Worm (Caenorhabditis elegans): ENCODE results near the gene C13A2.7.

The C13A2.7 gene

ce11 chrV:7230847-7231246 is 35.3 kb upstream of the C13A2.7 start, which contains the start of the genes gei-6 and krr-1 (continued):
- TF ChIP-seq C04F5.9 (tag; optimal IDR thresholded peaks at IDR 0.05) (no peak), lir-3 (tag; optimal IDR thresholded peaks at IDR 0.05; ENCODE audit: poor library complexity) (peak; percentile 14), nhr-85 (tag) (no peak), hlh-17 (GFP tag; optimal IDR thresholded peaks at IDR 0.05; ENCODE audit: borderline replicate concordance) (no peak), nhr-47 (tag; optimal IDR thresholded peaks at IDR 0.05) (peak; percentile 53), lsy-2 (tag; optimal IDR thresholded peaks at IDR 0.05) (peak; percentile 32 to 37), F16B12.6 (tag; optimal IDR thresholded peaks at IDR 0.05) (no peak), hpl-2 (GFP tag; optimal IDR thresholded peaks at IDR 0.05) (no peak), unc-130 (tag; optimal IDR thresholded peaks at IDR 0.05) (peak; percentile 77), xbp-1 (tag; optimal IDR thresholded peaks at IDR 0.05) (peak; percentile 43), mdl-1 (tag; optimal IDR thresholded peaks at IDR 0.05) (peak in 1 of 2 experiments; percentile 18), unc-86 (tag; optimal IDR thresholded peaks at IDR 0.05) (peak; percentile 7), lin-39 (tag; optimal IDR thresholded peaks at IDR 0.05) (peak; percentile 18), C34B4.2 (tag; optimal IDR thresholded peaks at IDR 0.05) (no peak)

ce11 chrV:7231524-7231923 is 34.6 kb upstream of the C13A2.7 start:
- TF ChIP-seq vab-15 (tag; optimal IDR thresholded peaks at IDR 0.05) (no peak), hlh-17 (GFP tag; optimal IDR thresholded peaks at IDR 0.05; ENCODE audit: borderline replicate concordance) (no peak), mdl-1 (tag; optimal IDR thresholded peaks at IDR 0.05) (no peak), C04F5.9 (tag; optimal IDR thresholded peaks at IDR 0.05) (no peak), ets-5 (GFP tag; IDR thresholded peaks at IDR 0.05) (no peak), unc-130 (tag; optimal IDR thresholded peaks at IDR 0.05) (no peak), mep-1 (tag; optimal IDR thresholded peaks at IDR 0.05) (no peak), tbx-2 (tag; optimal IDR thresholded peaks at IDR 0.05) (no peak), lin-15B (tag; optimal IDR thresholded peaks at IDR 0.05) (no peak), egl-27 (tag; optimal IDR thresholded peaks at IDR 0.05) (no peak), lin-13 (GFP tag; optimal IDR thresholded peaks at IDR 0.05) (no peak), fkh-10 (GFP tag; optimal IDR thresholded peaks at IDR 0.05) (no peak), ztf-4 (tag; optimal IDR thresholded peaks at IDR 0.05) (no peak), efl-1 (optimal IDR thresholded peaks at IDR 0.05) (no peak), efl-1 (GFP tag; optimal IDR thresholded peaks at IDR 0.05 in 1 of 2) (no peak), pax-3 (tag; optimal IDR thresholded peaks at IDR 0.05) (no peak), ces-1 (GFP tag; optimal IDR thresholded peaks at IDR 0.05) (no peak), blmp-1 (tag; optimal IDR thresholded peaks at IDR 0.05) (no peak)

- TF ChIP-seq elt-2 (tag; optimal IDR thresholded peaks at IDR 0.05) = no peak
- no peak for TF ChIP-seq sptf-1 (tag; optimal IDR thresholded peaks at IDR 0.05)
- no peak for TF ChIP-seq ztf-4 (tag; optimal IDR thresholded peaks at IDR 0.05)
- TF ChIP-seq vab-15 (tag; optimal IDR thresholded peaks at IDR 0.05) = no peak
- TF ChIP-seq skn-1 (tag; optimal IDR thresholded peaks at IDR 0.05) = no peak
- no peak for TF ChIP-seq mab-9 (GFP tag; IDR thresholded peaks at IDR 0.05)
- TF ChIP-seq unc-62 (GFP tag; optimal IDR thresholded peaks at IDR 0.05) = no peak
- TF ChIP-seq ceh-88 (GFP tag; IDR thresholded peaks at IDR 0.05) = no peak
- no peak for TF ChIP-seq lin-14 (GFP tag; optimal IDR thresholded peaks at IDR 0.05)
- TF ChIP-seq ama-1 (optimal IDR thresholded peaks at IDR 0.05) = no peak
- no peak for TF ChIP-seq hpl-2 (GFP tag; optimal IDR thresholded peaks at IDR 0.05)
These were observed 31.4 kb upstream of the C13A2.7 start, which contains the start of gene C05C8.5 for ce11 chrV:7234726-7235125. TSS of gene C05C8.5 (minus strand) at chrV:7234826.

ce11 chrV:7236694-7237093 is 29.4 kb upstream of the C13A2.7 start:
- TF ChIP-seq nhr-85 (tag) (no peak), mep-1 (tag; optimal IDR thresholded peaks at IDR 0.05) (no peak), mab-9 (GFP tag; IDR thresholded peaks at IDR 0.05) (no peak), pax-3 (tag; optimal IDR thresholded peaks at IDR 0.05) (no peak), fos-1 (tag; optimal IDR thresholded peaks at IDR 0.05) (no peak), efl-1 (optimal IDR thresholded peaks at IDR 0.05) (no peak), efl-1 (GFP tag; optimal IDR thresholded peaks at IDR 0.05 in 1 of 2) (peak in 1 of 2 experiments; percentile 93)

ce11 chrV:7237094-7237132 is 29.2 kb upstream of the C13A2.7 start, which contains the start of gene hpo-9:
TSS of gene hpo-9 (minus strand) at chrV:7237130.
- TF ChIP-seq tbx-2 (tag; optimal IDR thresholded peaks at IDR 0.05) = no peak
